Fruit fly (Drosophila melanogaster) whole organism, embryonic: Measurements from ENCODE around the gene mil.

Experiments
- ATbp ChIP-seq: fragments of 200-800 bp; sonication (Bioruptor generic); optimal IDR thresholded peaks from 2 replicates; lab custom pipeline; 2017; ENCODE audit warnings: missing biosample characterization, mild to moderate bottlenecking, missing genetic modification characterization, missing genetic modification reagents
- Asciz ChIP-seq: fragments of 200-800 bp; sonication (Bioruptor generic); optimal IDR thresholded peaks from 2 replicates; lab custom pipeline; 2017; ENCODE audit warnings: missing biosample characterization, mild to moderate bottlenecking, missing genetic modification characterization, missing genetic modification reagents
- Blimp-1 ChIP-seq: fragments of 200-800 bp; sonication (Bioruptor generic); optimal IDR thresholded peaks from 3 replicates; lab custom pipeline; 2018; ENCODE audit warnings: missing biosample characterization, missing genetic modification characterization, mild to moderate bottlenecking, moderate library complexity, missing genetic modification reagents
- Bteb2 ChIP-seq: fragments of 200-800 bp; sonication (Bioruptor generic); optimal IDR thresholded peaks from 2 replicates; lab custom pipeline; 2016; ENCODE audit warnings: missing biosample characterization, missing genetic modification characterization
- CG10321 ChIP-seq: fragments of 200-800 bp; sonication (Bioruptor generic); IDR thresholded peaks from 2 replicates; pipeline ENCODE4 v1.3.6; 2022; ENCODE audit warnings: missing biosample characterization, missing genetic modification characterization
- CG11093 ChIP-seq: fragments of 200-800 bp; sonication (Bioruptor generic); IDR thresholded peaks from 3 replicates; pipeline ENCODE4 v1.3.6; 2022; ENCODE audit warnings: missing biosample characterization, missing genetic modification characterization
- CG11695 ChIP-seq: fragments of 200-800 bp; sonication (Bioruptor generic); IDR thresholded peaks from 3 replicates; pipeline ENCODE4 v1.3.6; 2022; ENCODE audit warnings: missing biosample characterization, missing genetic modification characterization
- CG11696 ChIP-seq: fragments of 200-800 bp; sonication (Bioruptor generic); IDR thresholded peaks from 2 replicates; pipeline ENCODE4 v1.3.6; 2022; ENCODE audit warnings: missing biosample characterization, missing genetic modification characterization
- CG12071 ChIP-seq: fragments of 200-800 bp; sonication (Bioruptor generic); optimal IDR thresholded peaks from 3 replicates; lab custom pipeline; 2018; ENCODE audit warnings: missing biosample characterization, mild to moderate bottlenecking, missing genetic modification characterization
- CG13287 ChIP-seq: fragments of 200-800 bp; sonication (Bioruptor generic); IDR thresholded peaks from 2 replicates; pipeline ENCODE4 v1.3.6; 2022; ENCODE audit warnings: missing biosample characterization, missing genetic modification characterization; ENCODE audit not compliant: partially characterized antibody
- CG13624 ChIP-seq: fragments of 200-800 bp; sonication (Bioruptor generic); optimal IDR thresholded peaks from 2 replicates; lab custom pipeline; 2016; ENCODE audit warnings: missing biosample characterization, missing genetic modification characterization
- CG13894 ChIP-seq: fragments of 200-800 bp; sonication (Bioruptor generic); optimal IDR thresholded peaks from 3 replicates; lab custom pipeline; 2018; ENCODE audit warnings: missing biosample characterization, mild to moderate bottlenecking, missing genetic modification characterization, moderate library complexity
- CG16815 ChIP-seq: fragments of 200-800 bp; sonication (Bioruptor generic); optimal IDR thresholded peaks from 3 replicates; lab custom pipeline; 2017; ENCODE audit warnings: missing biosample characterization, mild to moderate bottlenecking, missing genetic modification characterization
- CG17328 ChIP-seq: fragments of 200-800 bp; sonication (Bioruptor generic); IDR thresholded peaks from 2 replicates; pipeline ENCODE4 v1.3.6; 2022; ENCODE audit warnings: missing biosample characterization, missing genetic modification characterization
- CG17829 ChIP-seq: fragments of 200-800 bp; optimal IDR thresholded peaks from 2 replicates; lab custom pipeline; 2019; ENCODE audit warnings: missing biosample characterization, mild to moderate bottlenecking, missing genetic modification characterization, moderate library complexity
- CG2678 ChIP-seq: fragments of 200-800 bp; sonication (Bioruptor generic); optimal IDR thresholded peaks from 3 replicates; lab custom pipeline; 2019; ENCODE audit warnings: missing biosample characterization, mild to moderate bottlenecking, missing genetic modification characterization, moderate library complexity
- CG3163 ChIP-seq: fragments of 200-800 bp; sonication (Bioruptor generic); optimal IDR thresholded peaks from 3 replicates; lab custom pipeline; 2016; ENCODE audit warnings: missing biosample characterization, missing genetic modification characterization
- CG4328 ChIP-seq: fragments of 200-800 bp; sonication (Bioruptor generic); optimal IDR thresholded peaks from 3 replicates; lab custom pipeline; 2017; ENCODE audit warnings: missing biosample characterization, missing genetic modification reagents, missing genetic modification characterization
- CG4360 ChIP-seq: fragments of 200-800 bp; sonication (Bioruptor generic); IDR thresholded peaks from 2 replicates; pipeline ENCODE4 v1.3.6; 2022; ENCODE audit warnings: missing biosample characterization, missing genetic modification characterization
- CG4854 ChIP-seq: fragments of 200-800 bp; sonication (Bioruptor generic); optimal IDR thresholded peaks from 2 replicates; lab custom pipeline; 2016; ENCODE audit warnings: missing biosample characterization, missing genetic modification characterization, inconsistent platforms
- CG6272 ChIP-seq: fragments of 200-800 bp; sonication (Bioruptor generic); IDR thresholded peaks from 2 replicates; pipeline ENCODE4 v1.3.6; 2022; ENCODE audit warnings: missing biosample characterization, missing genetic modification characterization
- CG6854 ChIP-seq: fragments of 200-800 bp; sonication (Bioruptor generic); optimal IDR thresholded peaks from 3 replicates; lab custom pipeline; 2017; ENCODE audit warnings: missing biosample characterization, mild to moderate bottlenecking, missing genetic modification characterization
- CG7786 ChIP-seq: fragments of 200-800 bp; sonication (Bioruptor generic); optimal IDR thresholded peaks from 2 replicates; lab custom pipeline; 2016; ENCODE audit warnings: missing biosample characterization, missing genetic modification characterization
- CG8281 ChIP-seq: fragments of 200-800 bp; sonication (Bioruptor generic); optimal IDR thresholded peaks from 2 replicates; lab custom pipeline; 2018; ENCODE audit warnings: missing biosample characterization, mild to moderate bottlenecking, missing genetic modification characterization, moderate library complexity
- CoRest ChIP-seq: fragments of 200-800 bp; sonication (Bioruptor generic); optimal IDR thresholded peaks from 3 replicates; lab custom pipeline; 2018; ENCODE audit warnings: missing biosample characterization, mild to moderate bottlenecking, missing genetic modification characterization, moderate library complexity
- Doc2 ChIP-seq: fragments of 200-800 bp; sonication (Bioruptor generic); IDR thresholded peaks from 2 replicates; pipeline ENCODE4 v1.3.6; 2022; ENCODE audit warnings: missing biosample characterization, missing genetic modification characterization
- Gug ChIP-seq: fragments of 200-800 bp; sonication (Bioruptor generic); IDR thresholded peaks from 4 replicates; pipeline ENCODE4 v1.3.6; 2022; ENCODE audit warnings: missing biosample characterization, missing genetic modification characterization
- Mrtf ChIP-seq: fragments of 200-800 bp; sonication (Bioruptor generic); IDR thresholded peaks from 3 replicates; pipeline ENCODE4 v1.3.6; 2022; ENCODE audit warnings: missing biosample characterization, missing genetic modification characterization
- Oaz ChIP-seq: fragments of 200-800 bp; sonication (Bioruptor generic); IDR thresholded peaks from 2 replicates; pipeline ENCODE4 v1.3.6; 2022; ENCODE audit warnings: missing biosample characterization, missing genetic modification characterization
- Oli ChIP-seq: fragments of 200-800 bp; sonication (Bioruptor generic); optimal IDR thresholded peaks from 2 replicates; lab custom pipeline; 2018; ENCODE audit warnings: missing biosample characterization, mild to moderate bottlenecking, missing genetic modification characterization, moderate library complexity
- Scr ChIP-seq: fragments of 200-800 bp; sonication (Bioruptor generic); IDR thresholded peaks from 2 replicates; pipeline ENCODE4 v1.3.6; 2022; ENCODE audit warnings: missing biosample characterization, missing genetic modification characterization; ENCODE audit not compliant: partially characterized antibody
- Sry-δ ChIP-seq: fragments of 200-800 bp; sonication (Bioruptor generic); optimal IDR thresholded peaks from 2 replicates; lab custom pipeline; 2016; ENCODE audit warnings: missing biosample characterization, missing genetic modification characterization
- Taf1 ChIP-seq: fragments of 200-800 bp; sonication (Bioruptor generic); IDR thresholded peaks from 2 replicates; pipeline ENCODE4 v1.3.6; 2022; ENCODE audit warnings: missing biosample characterization, missing genetic modification characterization
- Xrp1 ChIP-seq: fragments of 200-800 bp; sonication (Bioruptor generic); IDR thresholded peaks from 2 replicates; pipeline ENCODE4 v1.3.6; 2022; ENCODE audit warnings: missing biosample characterization, missing genetic modification characterization
- croc ChIP-seq: fragments of 200-800 bp; sonication (Bioruptor generic); conservative IDR thresholded peaks from 3 replicates; pipeline ENCODE4 v1.3.6; 2022; ENCODE audit warnings: missing biosample characterization, missing genetic modification characterization
- fd102C ChIP-seq: fragments of 200-800 bp; sonication (Bioruptor generic); optimal IDR thresholded peaks from 2 replicates; lab custom pipeline; 2018; ENCODE audit warnings: missing biosample characterization, mild to moderate bottlenecking, missing genetic modification characterization, moderate library complexity
- gcm ChIP-seq: fragments of 200-800 bp; sonication (Bioruptor generic); optimal IDR thresholded peaks from 2 replicates; lab custom pipeline; 2019; ENCODE audit warnings: missing biosample characterization, mild to moderate bottlenecking, missing genetic modification characterization, moderate library complexity
- gem ChIP-seq: fragments of 200-800 bp; sonication (Bioruptor generic); optimal IDR thresholded peaks from 2 replicates; lab custom pipeline; 2019; ENCODE audit warnings: missing biosample characterization, mild to moderate bottlenecking, missing genetic modification characterization, moderate library complexity
- gfzf ChIP-seq: fragments of 200-800 bp; sonication (Bioruptor generic); optimal IDR thresholded peaks from 2 replicates; lab custom pipeline; 2016; ENCODE audit warnings: missing biosample characterization, mild to moderate bottlenecking, missing genetic modification characterization, moderate library complexity
- grau ChIP-seq: fragments of 200-800 bp; optimal IDR thresholded peaks from 3 replicates; lab custom pipeline; 2019; ENCODE audit warnings: missing biosample characterization, mild to moderate bottlenecking, missing genetic modification characterization, moderate library complexity
- inv ChIP-seq: fragments of 200-800 bp; sonication (Bioruptor generic); IDR thresholded peaks from 2 replicates; pipeline ENCODE4 v1.3.6; 2022; ENCODE audit warnings: missing biosample characterization, missing genetic modification characterization; ENCODE audit not compliant: partially characterized antibody
- lab ChIP-seq: fragments of 200-800 bp; sonication (Bioruptor generic); optimal IDR thresholded peaks from 3 replicates; lab custom pipeline; 2017; ENCODE audit warnings: missing biosample characterization, missing genetic modification characterization, mild to moderate bottlenecking, moderate library complexity, missing genetic modification reagents
- lilli ChIP-seq: fragments of 200-800 bp; sonication (Bioruptor generic); optimal IDR thresholded peaks from 3 replicates; lab custom pipeline; 2016; ENCODE audit warnings: missing biosample characterization, missing genetic modification characterization
- odd ChIP-seq: fragments of 200-800 bp; sonication (Bioruptor generic); optimal IDR thresholded peaks from 2 replicates; lab custom pipeline; 2017; ENCODE audit warnings: missing biosample characterization, mild to moderate bottlenecking, missing genetic modification characterization
- pho ChIP-seq: fragments of 200-800 bp; sonication (Bioruptor generic); optimal IDR thresholded peaks from 2 replicates; lab custom pipeline; 2016; ENCODE audit warnings: missing biosample characterization, missing genetic modification characterization
- pros ChIP-seq: fragments of 200-800 bp; sonication (Bioruptor generic); optimal IDR thresholded peaks from 3 replicates; lab custom pipeline; 2019; ENCODE audit warnings: missing biosample characterization, mild to moderate bottlenecking, missing genetic modification characterization, moderate library complexity
- pum ChIP-seq: fragments of 200-800 bp; sonication (Bioruptor generic); optimal IDR thresholded peaks from 2 replicates; lab custom pipeline; 2016; ENCODE audit warnings: missing biosample characterization, missing genetic modification characterization
- sna ChIP-seq: fragments of 200-800 bp; sonication (Bioruptor generic); IDR thresholded peaks from 2 replicates; pipeline ENCODE4 v1.3.6; 2022; ENCODE audit warnings: missing biosample characterization, missing genetic modification characterization; ENCODE audit not compliant: partially characterized antibody
- ssp ChIP-seq: fragments of 200-800 bp; sonication (Bioruptor generic); IDR thresholded peaks from 2 replicates; pipeline ENCODE4 v1.3.6; 2022; ENCODE audit warnings: missing biosample characterization, missing genetic modification characterization
- usp ChIP-seq: fragments of >200 bp; optimal IDR thresholded peaks from 2 replicates; lab custom pipeline; 2017; ENCODE audit warnings: missing biosample characterization, missing genetic modification characterization
- z ChIP-seq: fragments of 200-800 bp; sonication (Bioruptor generic); IDR thresholded peaks from 3 replicates; pipeline ENCODE4 v1.3.6; 2022; ENCODE audit warnings: missing biosample characterization, missing genetic modification characterization
- zen2 ChIP-seq: fragments of 200-800 bp; sonication (Bioruptor generic); IDR thresholded peaks from 3 replicates; pipeline ENCODE4 v1.3.6; 2022; ENCODE audit warnings: missing biosample characterization, missing genetic modification characterization; ENCODE audit not compliant: partially characterized antibody

Gene mil

DNA sequence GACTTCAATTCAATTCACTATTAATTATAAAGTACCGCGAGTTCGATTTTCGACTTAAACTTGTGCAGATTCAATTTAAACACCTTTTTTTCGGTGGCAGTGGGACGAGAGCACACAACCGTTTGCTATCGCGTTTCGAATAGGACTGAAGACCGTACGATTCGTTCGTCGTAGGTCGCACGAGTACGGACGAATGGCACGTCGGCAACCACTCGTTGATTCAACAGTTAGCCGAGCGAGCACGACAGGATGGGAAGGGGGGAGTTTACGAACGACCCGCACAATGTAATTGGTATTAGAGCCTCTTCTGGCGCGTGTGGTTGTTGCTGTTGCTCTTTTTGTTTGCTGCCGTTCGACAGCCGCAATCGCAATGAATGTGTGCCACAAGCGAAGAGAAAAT is 6.6 kb upstream of the mil start, which contains the start of gene CG34353 (continued):
- TF ChIP-seq CG13894 (tag; lab: Kevin White, UChicago) (peak; percentile 14), CG6854 (GFP tag; lab: Kevin White, UChicago) (no peak), CG3163 (peak; percentile 99), CG4360 (GFP tag; lab: Robert Waterston, UW) (peak; percentile 58), lilli (GFP tag; lab: Kevin White, UChicago) (no peak), CG4328 (no peak), gfzf (GFP tag; lab: Kevin White, UChicago) (no peak), Bteb2 (GFP tag; lab: Kevin White, UChicago) (no peak), CG16815 (no peak), CG10321 (GFP tag; lab: Robert Waterston, UW) (no peak), pum (GFP tag; lab: Kevin White, UChicago) (no peak), Oaz (no peak), ssp (GFP tag; lab: Robert Waterston, UW) (no peak), Sry-δ (GFP tag; lab: Kevin White, UChicago) (no peak), CG2678 (tag; lab: Kevin White, UChicago) (no peak), CG7786 (no peak), Blimp-1 (GFP tag; lab: Kevin White, UChicago) (no peak), CG13287 (no peak), CG11695 (GFP tag; lab: Robert Waterston, UW) (no peak), CG12071 (GFP tag; lab: Kevin White, UChicago) (no peak), CG17328 (0 out of 2 replicates have a peak, but pooled peaks have one; percentile 27), pho (GFP tag; lab: Kevin White, UChicago) (no peak), usp (GFP tag; lab: Kevin White, UChicago) (no peak), CG11696 (no peak), pros (GFP tag; lab: Kevin White, UChicago) (no peak), croc (GFP tag; lab: Robert Waterston, UW) (no peak), fd102C (no peak), grau (tag; lab: Kevin White, UChicago) (no peak), Taf1 (GFP tag; lab: Robert Waterston, UW) (no peak), CG11093 (GFP tag; lab: Robert Waterston, UW) (no peak), Scr (GFP tag; lab: Robert Waterston, UW) (no peak), gem (tag; lab: Kevin White, UChicago) (no peak), lab (GFP tag; lab: Kevin White, UChicago) (no peak), Asciz (GFP tag; lab: Kevin White, UChicago) (no peak), CG6272 (GFP tag; lab: Robert Waterston, UW) (no peak), Mrtf (GFP tag; lab: Robert Waterston, UW) (no peak), Gug (GFP tag; lab: Robert Waterston, UW) (no peak), inv (no peak; the same call in 1 of the 2 replicates), CoRest (peak; percentile 16), sna (GFP tag; lab: Robert Waterston, UW) (no peak), odd (no peak), z (no peak), ATbp (GFP tag; lab: Kevin White, UChicago) (no peak), Xrp1 (GFP tag; lab: Robert Waterston, UW) (no peak), CG8281 (tag; lab: Kevin White, UChicago) (no peak), CG17829 (tag; lab: Kevin White, UChicago) (no peak), Oli (tag; lab: Kevin White, UChicago) (no peak), CG4854 (GFP tag; lab: Kevin White, UChicago) (no peak), CG13624 (GFP tag; lab: Kevin White, UChicago) (no peak), zen2 (GFP tag; lab: Robert Waterston, UW) (no peak), gcm (GFP tag; lab: Kevin White, UChicago) (no peak), Doc2 (GFP tag; lab: Robert Waterston, UW) (no peak)
